Fruit fly (Drosophila melanogaster) whole organism, embryonic: Measurements from ENCODE around the gene CG14667.
A peak's percentile ranks its signal among the peaks of the same experiment; 100 is the strongest.

Source experiments
- Awh ChIP-seq: fragments of 200-800 bp; sonication (Bioruptor generic); IDR thresholded peaks from 2 replicates; pipeline ENCODE4, ENCODE4 v1.3.6; 2022; ENCODE audit warnings: missing biosample characterization, missing genetic modification characterization
- Blimp-1 ChIP-seq: fragments of 200-800 bp; sonication (Bioruptor generic); optimal IDR thresholded peaks from 3 replicates; lab custom pipeline; 2018; ENCODE audit warnings: missing biosample characterization, missing genetic modification characterization, mild to moderate bottlenecking, moderate library complexity, missing genetic modification reagents
- CG12104 ChIP-seq: fragments of 200-800 bp; sonication (Bioruptor generic); optimal IDR thresholded peaks from 3 replicates; lab custom pipeline; 2016; ENCODE audit warnings: missing biosample characterization, missing genetic modification characterization
- CG12236 ChIP-seq: fragments of 200-800 bp; sonication (Bioruptor generic); optimal IDR thresholded peaks from 2 replicates; lab custom pipeline; 2016; ENCODE audit warnings: missing biosample characterization, missing genetic modification characterization
- CG13123 ChIP-seq: fragments of 200-800 bp; sonication (Bioruptor generic); optimal IDR thresholded peaks from 2 replicates; lab custom pipeline; 2016; ENCODE audit warnings: missing biosample characterization, missing genetic modification characterization
- CG13287 ChIP-seq: fragments of 200-800 bp; sonication (Bioruptor generic); IDR thresholded peaks from 2 replicates; pipeline ENCODE4 v1.3.6; 2022; ENCODE audit warnings: missing biosample characterization, missing genetic modification characterization; ENCODE audit not compliant: partially characterized antibody
- CG13624 ChIP-seq: fragments of 200-800 bp; sonication (Bioruptor generic); optimal IDR thresholded peaks from 2 replicates; lab custom pipeline; 2016; ENCODE audit warnings: missing biosample characterization, missing genetic modification characterization
- CG15601 ChIP-seq: fragments of 200-800 bp; sonication (Bioruptor generic); optimal IDR thresholded peaks from 3 replicates; lab custom pipeline; 2019; ENCODE audit warnings: missing biosample characterization, mild to moderate bottlenecking, missing genetic modification characterization, moderate library complexity
- CG1603 ChIP-seq: fragments of 200-800 bp; sonication (Bioruptor generic); optimal IDR thresholded peaks from 2 replicates; lab custom pipeline; 2019; ENCODE audit warnings: missing biosample characterization, mild to moderate bottlenecking, missing genetic modification characterization, moderate library complexity
- CG1832 ChIP-seq: fragments of 200-800 bp; sonication (Bioruptor generic); optimal IDR thresholded peaks from 2 replicates; lab custom pipeline; 2017; ENCODE audit warnings: missing biosample characterization, mild to moderate bottlenecking, missing genetic modification characterization, inconsistent platforms
- CG2120 ChIP-seq: fragments of 200-800 bp; sonication (Bioruptor generic); optimal IDR thresholded peaks from 3 replicates; lab custom pipeline; 2016; ENCODE audit warnings: missing biosample characterization, missing genetic modification characterization
- CG3281 ChIP-seq: fragments of 200-800 bp; sonication (Bioruptor generic); optimal IDR thresholded peaks from 3 replicates; lab custom pipeline; 2017; ENCODE audit warnings: missing biosample characterization, mild to moderate bottlenecking, missing genetic modification characterization
- CG33213 ChIP-seq: fragments of 200-800 bp; sonication (Bioruptor generic); optimal IDR thresholded peaks from 3 replicates; lab custom pipeline; 2016; ENCODE audit warnings: missing biosample characterization, missing genetic modification characterization
- CG4328 ChIP-seq: fragments of 200-800 bp; sonication (Bioruptor generic); optimal IDR thresholded peaks from 3 replicates; lab custom pipeline; 2017; ENCODE audit warnings: missing biosample characterization, missing genetic modification reagents, missing genetic modification characterization
- CG4617 ChIP-seq: fragments of 200-800 bp; sonication (Bioruptor generic); optimal IDR thresholded peaks from 3 replicates; lab custom pipeline; 2016; ENCODE audit warnings: missing biosample characterization, missing genetic modification characterization, borderline replicate concordance
- CG8359 ChIP-seq: fragments of 200-800 bp; sonication (Bioruptor generic); optimal IDR thresholded peaks from 2 replicates; lab custom pipeline; 2017; ENCODE audit warnings: missing biosample characterization, mild to moderate bottlenecking, missing genetic modification characterization, borderline replicate concordance
- CG8478 ChIP-seq: fragments of >200 bp; optimal IDR thresholded peaks from 2 replicates; lab custom pipeline; 2018
- CG9437 ChIP-seq: fragments of 200-800 bp; sonication (Bioruptor generic); optimal IDR thresholded peaks from 2 replicates; lab custom pipeline; 2018; ENCODE audit warnings: missing biosample characterization, mild to moderate bottlenecking, missing genetic modification characterization
- Eip74EF ChIP-seq, 2 experiments: fragments of 200-800 bp in 1 of 2; fragments of >200 bp in 1 of 2; sonication (Bioruptor generic) in 1 of 2; optimal IDR thresholded peaks; 2 replicates each; lab custom pipeline; 2017 to 2019; ENCODE audit warnings: missing biosample characterization in 2 of 2, missing genetic modification characterization in 2 of 2, mild to moderate bottlenecking in 1 of 2, moderate library complexity in 1 of 2
- Fer1 ChIP-seq: fragments of 200-800 bp; sonication (Bioruptor generic); optimal IDR thresholded peaks from 2 replicates; lab custom pipeline; 2017; ENCODE audit warnings: missing biosample characterization, mild to moderate bottlenecking, missing genetic modification characterization
- GATAe ChIP-seq: fragments of 200-800 bp; sonication (Bioruptor generic); conservative IDR thresholded peaks from 2 replicates; pipeline ENCODE4 v1.3.6; 2022; ENCODE audit warnings: missing biosample characterization, missing genetic modification characterization
- Hr51 ChIP-seq, 2 experiments: fragments of 200-800 bp; sonication (Bioruptor generic); optimal IDR thresholded peaks; 2 replicates in 1 of 2; 3 replicates in 1 of 2; lab custom pipeline; 2016 to 2018; ENCODE audit warnings: missing biosample characterization in 2 of 2, missing genetic modification characterization in 2 of 2, mild to moderate bottlenecking in 1 of 2, moderate library complexity in 1 of 2
- Lim3 ChIP-seq: fragments of 200-800 bp; sonication (Bioruptor generic); IDR thresholded peaks from 2 replicates; pipeline ENCODE4 v1.3.6; 2022; ENCODE audit warnings: missing biosample characterization, missing genetic modification characterization
- MTF-1 ChIP-seq: fragments of 200-800 bp; sonication (Bioruptor generic); optimal IDR thresholded peaks from 2 replicates; lab custom pipeline; 2018; ENCODE audit warnings: missing biosample characterization, mild to moderate bottlenecking, missing genetic modification characterization, borderline replicate concordance
- Med ChIP-seq: fragments of 200-800 bp; sonication (Bioruptor generic); peaks from one replicate; lab custom pipeline; 2016; ENCODE audit warnings: missing biosample characterization, missing genetic modification characterization, mild to moderate bottlenecking, inconsistent platforms, moderate library complexity
- NC2α ChIP-seq: fragments of 200-800 bp; sonication (Bioruptor generic); optimal IDR thresholded peaks from 2 replicates; lab custom pipeline; 2016; ENCODE audit warnings: missing biosample characterization, missing genetic modification characterization
- Pdp1 ChIP-seq, 2 experiments: fragments of 200-800 bp; sonication (Bioruptor generic); optimal IDR thresholded peaks; 3 replicates each; lab custom pipeline; 2016; ENCODE audit warnings: missing biosample characterization in 2 of 2, missing genetic modification characterization in 2 of 2, mild to moderate bottlenecking in 1 of 2, moderate library complexity in 1 of 2
- Poxn ChIP-seq: fragments of 200-800 bp; sonication (Bioruptor generic); IDR thresholded peaks from 2 replicates; pipeline ENCODE4 v1.3.6; 2022; ENCODE audit warnings: missing biosample characterization, missing genetic modification characterization
- Rfx ChIP-seq: fragments of 200-800 bp; sonication (Bioruptor generic); IDR thresholded peaks from 2 replicates; pipeline ENCODE4 v1.3.6; 2022; ENCODE audit warnings: missing biosample characterization, missing genetic modification characterization
- Six4 ChIP-seq: fragments of 200-800 bp; sonication (Bioruptor generic); optimal IDR thresholded peaks from 2 replicates; lab custom pipeline; 2016; ENCODE audit warnings: missing biosample characterization, missing genetic modification characterization
- Vsx1 ChIP-seq: fragments of 200-800 bp; sonication (Bioruptor generic); optimal IDR thresholded peaks from 2 replicates; lab custom pipeline; 2017; ENCODE audit warnings: missing biosample characterization, mild to moderate bottlenecking, missing genetic modification characterization, missing genetic modification reagents
- amos ChIP-seq: fragments of 200-800 bp; sonication (Bioruptor generic); IDR thresholded peaks from 2 replicates; pipeline ENCODE4 v1.3.6; 2022; ENCODE audit warnings: missing biosample characterization, missing genetic modification characterization; ENCODE audit not compliant: partially characterized antibody
- exex ChIP-seq: fragments of 200-800 bp; sonication (Bioruptor generic); optimal IDR thresholded peaks from 4 replicates; lab custom pipeline; 2018; ENCODE audit warnings: missing biosample characterization, mild to moderate bottlenecking, missing genetic modification characterization, moderate library complexity
- eyg ChIP-seq: fragments of 200-800 bp; sonication (Bioruptor generic); optimal IDR thresholded peaks from 3 replicates; lab custom pipeline; 2016; ENCODE audit warnings: missing biosample characterization, missing genetic modification characterization
- ftz-f1 ChIP-seq: fragments of 200-800 bp; sonication (Bioruptor generic); optimal IDR thresholded peaks from 2 replicates; lab custom pipeline; 2016; ENCODE audit warnings: missing biosample characterization, missing genetic modification characterization
- hbn ChIP-seq: fragments of 200-800 bp; sonication (Bioruptor generic); IDR thresholded peaks from 2 replicates; pipeline ENCODE4 v1.3.6; 2022; ENCODE audit warnings: missing biosample characterization, missing genetic modification characterization; ENCODE audit not compliant: partially characterized antibody
- hth ChIP-seq: fragments of >200 bp; optimal IDR thresholded peaks from 2 replicates; lab custom pipeline; 2017; ENCODE audit warnings: inconsistent platforms
- mirr ChIP-seq: fragments of 200-800 bp; sonication (Bioruptor generic); optimal IDR thresholded peaks from 3 replicates; lab custom pipeline; 2018; ENCODE audit warnings: missing biosample characterization, mild to moderate bottlenecking, missing genetic modification characterization
- oc ChIP-seq: fragments of 200-800 bp; sonication (Bioruptor generic); optimal IDR thresholded peaks from 2 replicates; lab custom pipeline; 2018; ENCODE audit warnings: missing biosample characterization, mild to moderate bottlenecking, missing genetic modification characterization, moderate library complexity
- p53 ChIP-seq: fragments of 200-800 bp; sonication (Bioruptor generic); optimal IDR thresholded peaks from 2 replicates; lab custom pipeline; 2016; ENCODE audit warnings: missing biosample characterization, missing genetic modification characterization
- pzg ChIP-seq: fragments of 200-800 bp; sonication (Bioruptor generic); optimal IDR thresholded peaks from 3 replicates; lab custom pipeline; 2018; ENCODE audit warnings: missing biosample characterization, mild to moderate bottlenecking, missing genetic modification characterization, moderate library complexity
- sim ChIP-seq: fragments of 200-800 bp; sonication (Bioruptor generic); IDR thresholded peaks from 2 replicates; pipeline ENCODE4 v1.3.6; 2022; ENCODE audit warnings: missing biosample characterization, missing genetic modification characterization
- sima ChIP-seq: fragments of 200-800 bp; sonication (Bioruptor generic); optimal IDR thresholded peaks from 2 replicates; lab custom pipeline; 2016; ENCODE audit warnings: missing biosample characterization, missing genetic modification characterization
- tx ChIP-seq: fragments of 200-800 bp; sonication (Bioruptor generic); optimal IDR thresholded peaks from 2 replicates; lab custom pipeline; 2016; ENCODE audit warnings: missing biosample characterization, missing genetic modification characterization
- zf30C ChIP-seq: fragments of 200-800 bp; sonication (Bioruptor generic); optimal IDR thresholded peaks from 3 replicates; lab custom pipeline; 2018; ENCODE audit warnings: missing biosample characterization, mild to moderate bottlenecking, missing genetic modification characterization

The CG14667 gene

DNA sequence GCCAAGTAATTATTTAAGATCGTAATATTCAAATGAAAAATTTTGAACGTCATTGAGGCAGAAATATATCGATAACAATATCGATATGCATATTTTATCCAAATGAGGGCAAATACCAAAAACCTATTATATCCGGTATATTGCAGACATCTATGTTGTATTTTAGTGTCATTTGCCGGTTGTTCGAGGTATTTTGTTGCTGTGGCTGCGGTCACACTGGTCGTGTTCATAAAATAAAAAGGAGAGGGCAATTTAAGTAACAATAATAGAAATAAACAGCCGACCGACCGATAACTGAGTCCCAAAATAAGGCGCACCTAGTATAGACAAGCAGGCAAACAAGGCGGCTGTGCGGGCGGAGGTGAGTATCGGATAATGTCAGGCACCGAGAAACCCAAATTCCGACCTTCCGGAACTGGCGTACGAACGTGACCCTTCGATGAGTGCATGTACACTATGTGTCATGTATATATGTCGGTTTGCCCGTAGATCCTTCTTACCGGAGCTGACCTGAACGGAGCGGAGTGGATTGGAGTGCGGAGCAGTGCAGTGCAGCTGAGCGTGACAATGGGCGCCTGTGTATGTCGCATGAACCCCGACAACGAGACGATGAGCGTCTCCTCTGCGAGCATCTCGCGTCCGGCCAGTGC is 19.0 kb downstream of the CG14667 start, which contains the start of gene CG1172 (continued):
- TF ChIP-seq CG9437 (GFP tag; lab: Kevin White, UChicago): no peak
- TF ChIP-seq CG4617: peak; percentile 86
- TF ChIP-seq CG2120 (GFP tag; lab: Kevin White, UChicago): no peak
- TF ChIP-seq tx (GFP tag; lab: Kevin White, UChicago): no peak
- TF ChIP-seq CG13624 (GFP tag; lab: Kevin White, UChicago): peak; percentile 27
- TF ChIP-seq CG3281 (GFP tag; lab: Kevin White, UChicago): peak; percentile 21
- TF ChIP-seq ftz-f1: peak; percentile 47
- no peak for TF ChIP-seq Blimp-1
- TF ChIP-seq CG8359 (GFP tag; lab: Kevin White, UChicago): no peak
- no peak for TF ChIP-seq sim (GFP tag; lab: Robert Waterston, UW)
- TF ChIP-seq Hr51 (GFP tag; optimal IDR thresholded peaks at IDR 0.05; lab: Kevin White, UChicago): no peak
- TF ChIP-seq amos (GFP tag; lab: Robert Waterston, UW): peak; percentile 73
- TF ChIP-seq hbn (GFP tag; lab: Robert Waterston, UW): peak; percentile 79
- peak; percentile 11; the same call in 1 of the 2 replicates for TF ChIP-seq Rfx
- no peak for TF ChIP-seq CG4328 (GFP tag; lab: Kevin White, UChicago)
- TF ChIP-seq CG12104 (GFP tag; lab: Kevin White, UChicago): no peak
- TF ChIP-seq CG1603 (tag; lab: Kevin White, UChicago): peak; percentile 81
- TF ChIP-seq CG8478 (lab: Kevin White, UChicago): no peak
- no peak for TF ChIP-seq zf30C
- no peak for TF ChIP-seq NC2α
- no peak for TF ChIP-seq CG13123
- no peak for TF ChIP-seq Eip74EF (GFP tag; optimal IDR thresholded peaks at IDR 0.05; lab: Kevin White, UChicago)
- peak; percentile 88 for TF ChIP-seq CG13287 (GFP tag; lab: Robert Waterston, UW)
- no peak for TF ChIP-seq eyg (GFP tag; lab: Kevin White, UChicago)
- TF ChIP-seq Lim3: no peak
- no peak for TF ChIP-seq MTF-1 (GFP tag; lab: Kevin White, UChicago)
- no peak for TF ChIP-seq Fer1 (GFP tag; lab: Kevin White, UChicago)
- no peak for TF ChIP-seq Six4 (GFP tag; lab: Kevin White, UChicago)
- TF ChIP-seq p53 (GFP tag; lab: Kevin White, UChicago): no peak
- peak; percentile 60 for TF ChIP-seq CG33213
- TF ChIP-seq Vsx1 (GFP tag; lab: Kevin White, UChicago): no peak
- no peak for TF ChIP-seq oc (tag; lab: Kevin White, UChicago)
- TF ChIP-seq sima (GFP tag; lab: Kevin White, UChicago): no peak

dm6 chr3R:5395210-5395609 is 20.4 kb downstream of the CG14667 start:
- TF ChIP-seq Pdp1 (GFP tag; optimal IDR thresholded peaks at IDR 0.05; lab: Kevin White, UChicago): peak in 1 of 2 experiments; percentile 17
- no peak for TF ChIP-seq Eip74EF (GFP tag; optimal IDR thresholded peaks at IDR 0.05; lab: Kevin White, UChicago)
- no peak for TF ChIP-seq hth (lab: Kevin White, UChicago)
- TF ChIP-seq GATAe: peak; percentile 49
- peak; percentile 58 for TF ChIP-seq Med
- no peak for TF ChIP-seq CG15601
- peak; percentile 66 for TF ChIP-seq exex (tag; lab: Kevin White, UChicago)
- no peak for TF ChIP-seq CG1832 (GFP tag; lab: Kevin White, UChicago)
- no peak for TF ChIP-seq Poxn (GFP tag; lab: Robert Waterston, UW)
- no peak for TF ChIP-seq CG12236
- TF ChIP-seq Awh (GFP tag; lab: Robert Waterston, UW): no peak
- TF ChIP-seq mirr (GFP tag; lab: Kevin White, UChicago): peak; percentile 10
- no peak for TF ChIP-seq pzg (GFP tag; lab: Kevin White, UChicago)
